Worm (Caenorhabditis elegans) whole organism, L4 larva: ENCODE data around the gene F13E9.11.
A peak's percentile ranks its signal among the peaks of the same experiment; 100 is the strongest.

Source experiments
- F10B5.3 ChIP-seq: sonication (generic microtip); optimal IDR thresholded peaks from 2 replicates; lab custom pipeline; 2016; ENCODE audit warnings: mild to moderate bottlenecking, missing genetic modification characterization, missing compliant biosample characterization
- aha-1 ChIP-seq: fragments of 150-350 bp; peaks from one replicate; lab custom pipeline; 2014; ENCODE audit warnings: missing biosample characterization, missing genetic modification characterization
- ceh-20 ChIP-seq: fragments of 200-800 bp; sonication (Bioruptor generic); IDR thresholded peaks from 2 replicates; pipeline ENCODE4 v1.3.6; 2022; ENCODE audit warnings: missing genetic modification reagents, missing genetic modification characterization, missing compliant biosample characterization
- ceh-28 ChIP-seq: fragments of 150-350 bp; optimal IDR thresholded peaks from 2 replicates; lab custom pipeline; 2014; ENCODE audit warnings: missing biosample characterization, missing genetic modification reagents, missing genetic modification characterization
- ceh-44 ChIP-seq: fragments of 200-800 bp; sonication (Bioruptor generic); IDR thresholded peaks from 2 replicates; pipeline ENCODE4 v1.3.6; 2022; ENCODE audit warnings: missing genetic modification reagents, missing genetic modification characterization, missing compliant biosample characterization
- cey-2 ChIP-seq: sonication (generic microtip); optimal IDR thresholded peaks from 3 replicates; lab custom pipeline; 2017; ENCODE audit warnings: missing genetic modification characterization, mild to moderate bottlenecking, missing compliant biosample characterization, antibody characterized with exemption, borderline replicate concordance; ENCODE audit not compliant: insufficient read depth
- ctbp-1 ChIP-seq: fragments of 200-800 bp; sonication (Bioruptor generic); IDR thresholded peaks from 2 replicates; pipeline ENCODE4 v1.3.6; 2022; ENCODE audit warnings: missing genetic modification reagents, missing genetic modification characterization, missing compliant biosample characterization
- dmd-8 ChIP-seq: fragments of 200-800 bp; sonication (Bioruptor generic); IDR thresholded peaks from 2 replicates; pipeline ENCODE4 v1.3.6; 2022; ENCODE audit warnings: missing genetic modification characterization, missing compliant biosample characterization
- duxl-1 ChIP-seq: sonication (generic microtip); optimal IDR thresholded peaks from 2 replicates; lab custom pipeline; 2016; ENCODE audit warnings: mild to moderate bottlenecking, missing genetic modification characterization, moderate library complexity, missing compliant biosample characterization; ENCODE audit not compliant: poor library complexity
- dve-1 ChIP-seq: sonication (generic microtip); optimal IDR thresholded peaks from 2 replicates; lab custom pipeline; 2017; ENCODE audit warnings: antibody characterized with exemption, mild to moderate bottlenecking, missing genetic modification characterization, missing compliant biosample characterization; ENCODE audit not compliant: insufficient read depth
- hif-1 ChIP-seq, 2 experiments: sonication (generic microtip); optimal IDR thresholded peaks; 2 replicates each; lab custom pipeline; 2016 to 2017; ENCODE audit warnings: missing compliant biosample characterization in 2 of 2, missing genetic modification characterization in 2 of 2, missing genetic modification reagents in 2 of 2, missing genotype in 2 of 2, mild to moderate bottlenecking in 1 of 2
- hmg-1.1 ChIP-seq: fragments of 200-800 bp; sonication (Bioruptor generic); IDR thresholded peaks from 2 replicates; pipeline ENCODE4 v1.3.6; 2022; ENCODE audit warnings: missing genetic modification reagents, missing genetic modification characterization, missing compliant biosample characterization
- lin-1 ChIP-seq: fragments of 200-800 bp; sonication (Bioruptor generic); IDR thresholded peaks from 2 replicates; pipeline ENCODE4 v1.3.6; 2022; ENCODE audit warnings: missing genetic modification reagents, missing genetic modification characterization, missing compliant biosample characterization
- lin-13 ChIP-seq: fragments of 150-350 bp; optimal IDR thresholded peaks from 2 replicates; lab custom pipeline; 2014; ENCODE audit warnings: missing biosample characterization, missing genetic modification reagents, missing genetic modification characterization
- lin-15B ChIP-seq: fragments of 150-350 bp; sonication (generic microtip); optimal IDR thresholded peaks from 3 replicates; lab custom pipeline; 2014; ENCODE audit warnings: missing biosample characterization, missing genetic modification characterization
- lin-38 ChIP-seq: fragments of 200-800 bp; sonication (Bioruptor generic); IDR thresholded peaks from 2 replicates; pipeline ENCODE4 v1.3.6; 2022; ENCODE audit warnings: missing genetic modification reagents, missing genetic modification characterization, missing compliant biosample characterization
- lin-39 ChIP-seq: fragments of 150-350 bp; optimal IDR thresholded peaks from 2 replicates; lab custom pipeline; 2014; ENCODE audit warnings: missing biosample characterization, missing genetic modification reagents, missing genetic modification characterization
- lir-3 ChIP-seq: sonication (generic microtip); optimal IDR thresholded peaks from 2 replicates; lab custom pipeline; 2016; ENCODE audit warnings: mild to moderate bottlenecking, missing genetic modification characterization, missing compliant biosample characterization
- madf-9 ChIP-seq: fragments of 200-800 bp; sonication (Bioruptor generic); conservative IDR thresholded peaks from 2 replicates; pipeline ENCODE4 v1.3.6; 2022; ENCODE audit warnings: missing genetic modification reagents, missing genetic modification characterization, missing compliant biosample characterization
- mdt-29 ChIP-seq: fragments of 200-800 bp; sonication (Bioruptor generic); IDR thresholded peaks from 2 replicates; pipeline ENCODE4 v1.3.6; 2022; ENCODE audit warnings: missing genetic modification reagents, missing genetic modification characterization, missing compliant biosample characterization
- mxl-3 ChIP-seq: fragments of 200-800 bp; sonication (Bioruptor generic); optimal IDR thresholded peaks from 2 replicates; lab custom pipeline; 2018; ENCODE audit warnings: mild to moderate bottlenecking, missing genetic modification characterization, missing compliant biosample characterization
- nhr-10 ChIP-seq: fragments of 150-350 bp; optimal IDR thresholded peaks from 2 replicates; lab custom pipeline; 2014; ENCODE audit warnings: missing biosample characterization, missing genetic modification characterization
- nhr-102 ChIP-seq: sonication (generic microtip); optimal IDR thresholded peaks from 2 replicates; lab custom pipeline; 2016; ENCODE audit warnings: mild to moderate bottlenecking, missing genetic modification characterization, moderate library complexity, missing compliant biosample characterization
- nhr-41 ChIP-seq: fragments of 200-800 bp; sonication (Bioruptor generic); IDR thresholded peaks from 2 replicates; pipeline ENCODE4 v1.3.6; 2022; ENCODE audit warnings: missing genetic modification reagents, missing genetic modification characterization, missing compliant biosample characterization
- nhr-6 ChIP-seq: fragments of 150-350 bp; optimal IDR thresholded peaks from 2 replicates; lab custom pipeline; 2014; ENCODE audit warnings: missing biosample characterization, missing genetic modification characterization
- nhr-76 ChIP-seq: fragments of 150-350 bp; optimal IDR thresholded peaks from 2 replicates; lab custom pipeline; 2014; ENCODE audit warnings: missing biosample characterization, missing genetic modification characterization
- pha-4 ChIP-seq, 2 experiments: fragments of 150-350 bp in 1 of 2; fragments of 200-800 bp in 1 of 2; sonication (Bioruptor generic) in 1 of 2; IDR thresholded peaks in 1 of 2; optimal IDR thresholded peaks in 1 of 2; 2 replicates each; pipeline versions ENCODE4 v1.3.6 to Lab custom; 2014 to 2022; ENCODE audit warnings: missing genetic modification characterization in 2 of 2, missing genetic modification reagents in 2 of 2, missing biosample characterization in 1 of 2, missing compliant biosample characterization in 1 of 2
- skn-1 ChIP-seq: fragments of 150-350 bp; optimal IDR thresholded peaks from 2 replicates; lab custom pipeline; 2014; ENCODE audit warnings: missing biosample characterization, missing genetic modification characterization
- snpc-4 ChIP-seq: fragments of 150-350 bp; optimal IDR thresholded peaks from 2 replicates; lab custom pipeline; 2014; ENCODE audit warnings: missing biosample characterization, missing genetic modification characterization
- tra-1 ChIP-seq: fragments of 200-800 bp; sonication (Bioruptor generic); IDR thresholded peaks from 2 replicates; pipeline ENCODE4 v1.3.6; 2022; ENCODE audit warnings: missing genetic modification reagents, missing genetic modification characterization, missing compliant biosample characterization
- unc-130 ChIP-seq: sonication (generic microtip); optimal IDR thresholded peaks from 2 replicates; lab custom pipeline; 2016; ENCODE audit warnings: missing genetic modification reagents, missing genetic modification characterization, missing compliant biosample characterization
- unc-62 ChIP-seq, 3 experiments: fragments of 150-350 bp in 1 of 3; sonication (generic microtip); optimal IDR thresholded peaks in 2 of 3; peaks in 1 of 3; 1 replicate in 1 of 3; 2 replicates in 2 of 3; lab custom pipeline; 2014 to 2017; ENCODE audit warnings: missing biosample characterization in 3 of 3, missing genetic modification characterization in 3 of 3, missing genetic modification reagents in 3 of 3, missing genotype in 1 of 3
- zag-1 ChIP-seq: fragments of 150-350 bp; optimal IDR thresholded peaks from 2 replicates; lab custom pipeline; 2014; ENCODE audit warnings: missing biosample characterization, missing genetic modification characterization
- zfp-3 ChIP-seq: fragments of 200-800 bp; sonication (Bioruptor generic); conservative IDR thresholded peaks from 2 replicates; pipeline ENCODE4 v1.3.6; 2022; ENCODE audit warnings: missing genetic modification reagents, missing genetic modification characterization, missing compliant biosample characterization

The F13E9.11 gene

ce11 chrIV:10898160-10898559 is 29.2 kb upstream of the F13E9.11 start:
- TF ChIP-seq dmd-8 (GFP tag; lab: Robert Waterston, UW) (no peak), lin-38 (GFP tag; lab: Robert Waterston, UW) (no peak), lin-15B (tag; lab: Kevin White, UChicago) (no peak), pha-4 (GFP tag; IDR thresholded peaks at IDR 0.05; lab: Robert Waterston, UW) (no peak), pha-4 (tag; optimal IDR thresholded peaks at IDR 0.05; lab: Kevin White, UChicago) (no peak), snpc-4 (no peak), lin-39 (tag; lab: Kevin White, UChicago) (no peak), skn-1 (tag; lab: Kevin White, UChicago) (no peak), hmg-1.1 (GFP tag; lab: Robert Waterston, UW) (no peak), ceh-20 (GFP tag; lab: Robert Waterston, UW) (no peak), dve-1 (tag; lab: Kevin White, UChicago) (no peak), lin-1 (GFP tag; lab: Robert Waterston, UW) (no peak), nhr-6 (tag; lab: Kevin White, UChicago) (no peak), aha-1 (tag; lab: Kevin White, UChicago) (peak; percentile 48), unc-62 (GFP tag; optimal IDR thresholded peaks at IDR 0.05 in 1 of 2; lab: Kevin White, UChicago) (peak in 1 of 2 experiments; percentile 92), unc-62 (tag; optimal IDR thresholded peaks at IDR 0.05; lab: Kevin White, UChicago) (no peak), zag-1 (tag; lab: Kevin White, UChicago) (no peak), lir-3 (tag; lab: Kevin White, UChicago) (no peak)

- no peak for TF ChIP-seq mxl-3 (GFP tag; lab: Kevin White, UChicago)
Measured at ce11 chrIV:10896512-10896911, 27.6 kb upstream of the F13E9.11 start, which contains the start of gene srlf-13. Gene srlf-13, minus strand, starts transcription at chrIV:10896612.

ce11 chrIV:10894255-10894654 is 25.3 kb upstream of the F13E9.11 start, which contains the start of gene srlf-14:
Gene srlf-14, minus strand, starts transcription at chrIV:10894355.
- TF ChIP-seq unc-130 (GFP tag; lab: Kevin White, UChicago) (no peak), madf-9 (no peak), skn-1 (tag; lab: Kevin White, UChicago) (no peak), mdt-29 (no peak), aha-1 (tag; lab: Kevin White, UChicago) (peak; percentile 65)

DNA sequence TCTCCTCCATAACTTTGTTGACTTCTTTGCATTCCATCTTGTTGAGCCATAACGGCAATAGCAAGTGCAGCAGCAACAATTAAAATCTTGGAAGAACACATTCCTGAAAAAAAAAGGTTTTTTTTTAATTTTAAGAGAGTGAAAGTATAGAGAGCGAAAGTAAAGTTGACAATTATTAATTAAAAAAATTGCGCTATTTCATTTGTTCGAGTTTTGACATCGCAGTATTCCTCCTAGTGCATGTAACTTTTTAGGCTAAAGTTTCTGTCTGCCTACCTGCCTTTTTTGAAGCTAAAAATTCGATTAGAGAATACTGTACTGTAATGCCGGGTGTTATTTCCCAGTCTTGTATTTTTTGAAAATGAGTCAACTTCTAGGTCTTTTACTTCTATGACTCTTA is 23.1 kb upstream of the F13E9.11 start, which contains the start of gene srlf-12:
Gene srlf-12, minus strand, starts transcription at position 101 of the 400 bp plus-strand sequence.
- no peak for TF ChIP-seq lin-13 (GFP tag; lab: Kevin White, UChicago)
- TF ChIP-seq cey-2 (tag; lab: Kevin White, UChicago): no peak
- no peak for TF ChIP-seq nhr-41 (GFP tag; lab: Robert Waterston, UW)
- no peak for TF ChIP-seq F10B5.3 (tag; lab: Kevin White, UChicago)
- no peak for TF ChIP-seq hif-1 (tag; optimal IDR thresholded peaks at IDR 0.05; lab: Kevin White, UChicago)
- TF ChIP-seq ceh-28 (tag; lab: Kevin White, UChicago): no peak
- no peak for TF ChIP-seq nhr-10 (tag; lab: Kevin White, UChicago)
- no peak for TF ChIP-seq zfp-3 (GFP tag; lab: Robert Waterston, UW)
- TF ChIP-seq ceh-44 (GFP tag; lab: Robert Waterston, UW): no peak
- TF ChIP-seq nhr-76 (tag; lab: Kevin White, UChicago): no peak
- TF ChIP-seq duxl-1 (tag; lab: Kevin White, UChicago): no peak
- TF ChIP-seq nhr-102: no peak
- TF ChIP-seq hmg-1.1 (GFP tag; lab: Robert Waterston, UW): no peak
- TF ChIP-seq lin-15B (tag; lab: Kevin White, UChicago): no peak
- no peak for TF ChIP-seq ctbp-1 (GFP tag; lab: Robert Waterston, UW)
- no peak for TF ChIP-seq tra-1 (GFP tag; lab: Robert Waterston, UW)
- TF ChIP-seq snpc-4: no peak
